Fruit fly (Drosophila melanogaster) whole organism, embryonic: ENCODE measurements around the gene CG13031.
A peak's percentile ranks its signal among the peaks of the same experiment; 100 is the strongest.

Experiments used
- Asciz ChIP-seq: fragments of 200-800 bp; sonication (Bioruptor generic); optimal IDR thresholded peaks from 2 replicates; lab custom pipeline; 2017; ENCODE audit warnings: missing biosample characterization, mild to moderate bottlenecking, missing genetic modification characterization, missing genetic modification reagents
- BEAF-32 ChIP-seq: fragments of 200-800 bp; sonication (Bioruptor generic); optimal IDR thresholded peaks from 3 replicates; lab custom pipeline; 2017; ENCODE audit warnings: missing biosample characterization, missing genetic modification characterization, mild to moderate bottlenecking, moderate library complexity, missing genetic modification reagents
- CG10979 ChIP-seq: fragments of 200-800 bp; sonication (Bioruptor generic); optimal IDR thresholded peaks from 2 replicates; lab custom pipeline; 2018; ENCODE audit warnings: missing biosample characterization, mild to moderate bottlenecking, missing genetic modification characterization, moderate library complexity
- CG12104 ChIP-seq: fragments of 200-800 bp; sonication (Bioruptor generic); optimal IDR thresholded peaks from 3 replicates; lab custom pipeline; 2016; ENCODE audit warnings: missing biosample characterization, missing genetic modification characterization
- CG13624 ChIP-seq: fragments of 200-800 bp; sonication (Bioruptor generic); optimal IDR thresholded peaks from 2 replicates; lab custom pipeline; 2016; ENCODE audit warnings: missing biosample characterization, missing genetic modification characterization
- CG1529 ChIP-seq: fragments of 200-800 bp; sonication (Bioruptor generic); optimal IDR thresholded peaks from 3 replicates; lab custom pipeline; 2018; ENCODE audit warnings: missing biosample characterization, missing genetic modification characterization
- CG17328 ChIP-seq: fragments of 200-800 bp; sonication (Bioruptor generic); IDR thresholded peaks from 2 replicates; pipeline ENCODE4 v1.3.6; 2022; ENCODE audit warnings: missing biosample characterization, missing genetic modification characterization
- CG30020 ChIP-seq: fragments of 200-800 bp; optimal IDR thresholded peaks from 2 replicates; lab custom pipeline; 2019; ENCODE audit warnings: missing biosample characterization, mild to moderate bottlenecking, missing genetic modification characterization, moderate library complexity
- CG30403 ChIP-seq: fragments of 200-800 bp; sonication (Bioruptor generic); optimal IDR thresholded peaks from 3 replicates; lab custom pipeline; 2016; ENCODE audit warnings: missing biosample characterization, missing genetic modification characterization
- CG31365 ChIP-seq: fragments of 200-800 bp; sonication (Bioruptor generic); optimal IDR thresholded peaks from 2 replicates; lab custom pipeline; 2018; ENCODE audit warnings: missing biosample characterization, mild to moderate bottlenecking, missing genetic modification characterization
- CG3847 ChIP-seq: fragments of 200-800 bp; sonication (Bioruptor generic); IDR thresholded peaks from 2 replicates; pipeline ENCODE4 v1.3.6; 2022; ENCODE audit warnings: missing biosample characterization, missing genetic modification characterization
- CG6791 ChIP-seq: fragments of 200-800 bp; sonication (Bioruptor generic); IDR thresholded peaks from 3 replicates; pipeline ENCODE4 v1.3.6; 2022; ENCODE audit warnings: missing biosample characterization, missing genetic modification characterization; ENCODE audit not compliant: partially characterized antibody
- CG8359 ChIP-seq: fragments of 200-800 bp; sonication (Bioruptor generic); optimal IDR thresholded peaks from 2 replicates; lab custom pipeline; 2017; ENCODE audit warnings: missing biosample characterization, mild to moderate bottlenecking, missing genetic modification characterization, borderline replicate concordance
- CG9876 ChIP-seq: fragments of 200-800 bp; sonication (Bioruptor generic); optimal IDR thresholded peaks from 2 replicates; lab custom pipeline; 2016; ENCODE audit warnings: missing biosample characterization, missing genetic modification characterization
- CHES-1-like ChIP-seq: fragments of 200-800 bp; sonication (Bioruptor generic); optimal IDR thresholded peaks from 2 replicates; lab custom pipeline; 2016; ENCODE audit warnings: missing biosample characterization, missing genetic modification characterization
- E2f1 ChIP-seq: fragments of 200-800 bp; sonication (Bioruptor generic); IDR thresholded peaks from 2 replicates; pipeline ENCODE4 v1.3.6; 2022; ENCODE audit warnings: missing biosample characterization, missing genetic modification characterization
- Hey ChIP-seq: fragments of 200-800 bp; sonication (Bioruptor generic); optimal IDR thresholded peaks from 3 replicates; lab custom pipeline; 2018; ENCODE audit warnings: missing biosample characterization, mild to moderate bottlenecking, missing genetic modification characterization
- Hmx ChIP-seq: fragments of 200-800 bp; sonication (Bioruptor generic); optimal IDR thresholded peaks from 2 replicates; lab custom pipeline; 2016; ENCODE audit warnings: missing biosample characterization, missing genetic modification characterization
- Jarid2 ChIP-seq: fragments of 200-800 bp; sonication (Bioruptor generic); optimal IDR thresholded peaks from 3 replicates; lab custom pipeline; 2017; ENCODE audit warnings: mild to moderate bottlenecking, missing biosample characterization, missing genetic modification reagents, missing genetic modification characterization
- Pdp1 ChIP-seq, 2 experiments: fragments of 200-800 bp; sonication (Bioruptor generic); optimal IDR thresholded peaks; 3 replicates each; lab custom pipeline; 2016; ENCODE audit warnings: missing biosample characterization in 2 of 2, missing genetic modification characterization in 2 of 2, mild to moderate bottlenecking in 1 of 2, moderate library complexity in 1 of 2
- Sin3A ChIP-seq: fragments of >200 bp; optimal IDR thresholded peaks from 2 replicates; lab custom pipeline; 2018
- Sox100B ChIP-seq: fragments of 200-800 bp; sonication (Bioruptor generic); optimal IDR thresholded peaks from 3 replicates; lab custom pipeline; 2018; ENCODE audit warnings: missing biosample characterization, mild to moderate bottlenecking, missing genetic modification characterization
- Ssrp ChIP-seq: fragments of 200-800 bp; sonication (Bioruptor generic); optimal IDR thresholded peaks from 2 replicates; lab custom pipeline; 2018; ENCODE audit warnings: missing biosample characterization, mild to moderate bottlenecking, missing genetic modification characterization, moderate library complexity
- bigmax ChIP-seq: fragments of 200-800 bp; sonication (Bioruptor generic); optimal IDR thresholded peaks from 2 replicates; lab custom pipeline; 2018; ENCODE audit warnings: missing biosample characterization, mild to moderate bottlenecking, missing genetic modification characterization
- br ChIP-seq: fragments of >200 bp; optimal IDR thresholded peaks from 2 replicates; lab custom pipeline; 2017
- caup ChIP-seq: fragments of 200-800 bp; sonication (Bioruptor generic); optimal IDR thresholded peaks from 3 replicates; lab custom pipeline; 2017; ENCODE audit warnings: missing biosample characterization, mild to moderate bottlenecking, missing genetic modification characterization, moderate library complexity; ENCODE audit not compliant: severe bottlenecking
- crp ChIP-seq, 2 experiments: fragments of 200-800 bp; sonication (Bioruptor generic); optimal IDR thresholded peaks; 2 replicates in 1 of 2; 3 replicates in 1 of 2; lab custom pipeline; 2017; ENCODE audit warnings: missing biosample characterization in 2 of 2, missing genetic modification characterization in 2 of 2, mild to moderate bottlenecking in 1 of 2, moderate library complexity in 1 of 2
- cwo ChIP-seq: fragments of 200-800 bp; sonication (Bioruptor generic); optimal IDR thresholded peaks from 3 replicates; lab custom pipeline; 2017; ENCODE audit warnings: missing biosample characterization, missing genetic modification characterization, mild to moderate bottlenecking, moderate library complexity, missing genetic modification reagents
- dmrt99B ChIP-seq: fragments of 200-800 bp; sonication (Bioruptor generic); optimal IDR thresholded peaks from 2 replicates; lab custom pipeline; 2018; ENCODE audit warnings: missing biosample characterization, mild to moderate bottlenecking, missing genetic modification characterization, moderate library complexity
- dysf ChIP-seq: fragments of 200-800 bp; sonication (Bioruptor generic); IDR thresholded peaks from 3 replicates; pipeline ENCODE4 v1.3.6; 2022; ENCODE audit warnings: missing biosample characterization, missing genetic modification characterization
- exex ChIP-seq: fragments of 200-800 bp; sonication (Bioruptor generic); optimal IDR thresholded peaks from 4 replicates; lab custom pipeline; 2018; ENCODE audit warnings: missing biosample characterization, mild to moderate bottlenecking, missing genetic modification characterization, moderate library complexity
- fd102C ChIP-seq: fragments of 200-800 bp; sonication (Bioruptor generic); optimal IDR thresholded peaks from 2 replicates; lab custom pipeline; 2018; ENCODE audit warnings: missing biosample characterization, mild to moderate bottlenecking, missing genetic modification characterization, moderate library complexity
- gsb-n ChIP-seq: fragments of 200-800 bp; sonication (Bioruptor generic); optimal IDR thresholded peaks from 3 replicates; lab custom pipeline; 2018; ENCODE audit warnings: missing biosample characterization, mild to moderate bottlenecking, missing genetic modification characterization
- ham ChIP-seq: fragments of 200-800 bp; sonication (Bioruptor generic); IDR thresholded peaks from 2 replicates; pipeline ENCODE4 v1.3.6; 2022; ENCODE audit warnings: missing biosample characterization, missing genetic modification characterization
- hb ChIP-seq: fragments of 200-800 bp; sonication (Bioruptor generic); IDR thresholded peaks from 3 replicates; pipeline ENCODE4 v1.3.6; 2022; ENCODE audit warnings: missing biosample characterization, missing genetic modification characterization; ENCODE audit not compliant: partially characterized antibody
- jumu ChIP-seq: fragments of 200-800 bp; sonication (Bioruptor generic); optimal IDR thresholded peaks from 3 replicates; lab custom pipeline; 2016; ENCODE audit warnings: missing biosample characterization, missing genetic modification characterization
- kay ChIP-seq: fragments of 200-800 bp; sonication (Bioruptor generic); optimal IDR thresholded peaks from 2 replicates; lab custom pipeline; 2016; ENCODE audit warnings: missing biosample characterization, missing genetic modification characterization
- klu ChIP-seq: fragments of 200-800 bp; sonication (Bioruptor generic); IDR thresholded peaks from 2 replicates; pipeline ENCODE4 v1.3.6; 2022; ENCODE audit warnings: missing biosample characterization, missing genetic modification characterization
- mirr ChIP-seq: fragments of 200-800 bp; sonication (Bioruptor generic); optimal IDR thresholded peaks from 3 replicates; lab custom pipeline; 2018; ENCODE audit warnings: missing biosample characterization, mild to moderate bottlenecking, missing genetic modification characterization
- nerfin-1 ChIP-seq: fragments of 200-800 bp; sonication (Bioruptor generic); optimal IDR thresholded peaks from 3 replicates; lab custom pipeline; 2019; ENCODE audit warnings: missing biosample characterization, mild to moderate bottlenecking, missing genetic modification characterization, moderate library complexity
- nom ChIP-seq: fragments of 200-800 bp; sonication (Bioruptor generic); optimal IDR thresholded peaks from 2 replicates; lab custom pipeline; 2017; ENCODE audit warnings: missing biosample characterization, missing genetic modification characterization, mild to moderate bottlenecking, moderate library complexity, missing genetic modification reagents
- onecut ChIP-seq: fragments of 200-800 bp; sonication (Bioruptor generic); IDR thresholded peaks from 2 replicates; pipeline ENCODE4 v1.3.6; 2022; ENCODE audit warnings: missing biosample characterization, missing genetic modification characterization
- org-1 ChIP-seq: fragments of 200-800 bp; sonication (Bioruptor generic); optimal IDR thresholded peaks from 2 replicates; lab custom pipeline; 2017; ENCODE audit warnings: missing biosample characterization, missing genetic modification characterization
- pum ChIP-seq: fragments of 200-800 bp; sonication (Bioruptor generic); optimal IDR thresholded peaks from 2 replicates; lab custom pipeline; 2016; ENCODE audit warnings: missing biosample characterization, missing genetic modification characterization
- ro ChIP-seq: fragments of 200-800 bp; sonication (Bioruptor generic); IDR thresholded peaks from 2 replicates; pipeline ENCODE4 v1.3.6; 2022; ENCODE audit warnings: missing biosample characterization, missing genetic modification characterization
- sd ChIP-seq: fragments of 200-800 bp; sonication (Bioruptor generic); optimal IDR thresholded peaks from 3 replicates; lab custom pipeline; 2018; ENCODE audit warnings: missing biosample characterization, mild to moderate bottlenecking, missing genetic modification characterization, moderate library complexity
- sim ChIP-seq: fragments of 200-800 bp; sonication (Bioruptor generic); IDR thresholded peaks from 2 replicates; pipeline ENCODE4 v1.3.6; 2022; ENCODE audit warnings: missing biosample characterization, missing genetic modification characterization
- slp2 ChIP-seq: fragments of 200-800 bp; sonication (Bioruptor generic); optimal IDR thresholded peaks from 2 replicates; lab custom pipeline; 2016; ENCODE audit warnings: missing biosample characterization, missing genetic modification characterization
- stwl ChIP-seq: fragments of 200-800 bp; sonication (Bioruptor generic); optimal IDR thresholded peaks from 3 replicates; lab custom pipeline; 2018; ENCODE audit warnings: missing biosample characterization, mild to moderate bottlenecking, missing genetic modification characterization, moderate library complexity
- tup ChIP-seq: fragments of 200-800 bp; sonication (Bioruptor generic); optimal IDR thresholded peaks from 2 replicates; lab custom pipeline; 2016; ENCODE audit warnings: missing biosample characterization, mild to moderate bottlenecking, missing genetic modification characterization, moderate library complexity
- wdn ChIP-seq: fragments of 200-800 bp; sonication (Bioruptor generic); IDR thresholded peaks from 2 replicates; pipeline ENCODE4 v1.3.6; 2022; ENCODE audit warnings: missing biosample characterization, missing genetic modification characterization

CG13031 gene

dm6 chr3L:16769866-16770265 lies 45.2 kb downstream of the CG13031 start (continued):
- TF ChIP-seq nom (GFP tag; lab: Kevin White, UChicago) (peak; percentile 74), CG1529 (GFP tag; lab: Kevin White, UChicago) (no peak), Pdp1 (GFP tag; optimal IDR thresholded peaks at IDR 0.05; lab: Kevin White, UChicago) (peak in 1 of 2 experiments; percentile 9), CG31365 (tag; lab: Kevin White, UChicago) (no peak), E2f1 (GFP tag; lab: Robert Waterston, UW) (no peak), wdn (GFP tag; lab: Robert Waterston, UW) (no peak), hb (GFP tag; lab: Robert Waterston, UW) (0 out of 3 replicates have a peak, but pooled peaks have one; percentile 24), CG13624 (no peak), bigmax (GFP tag; lab: Kevin White, UChicago) (no peak), klu (GFP tag; lab: Robert Waterston, UW) (no peak), ham (GFP tag; lab: Robert Waterston, UW) (no peak), ro (GFP tag; lab: Robert Waterston, UW) (no peak), CG30403 (no peak), gsb-n (no peak), onecut (GFP tag; lab: Robert Waterston, UW) (peak; percentile 73), br (lab: Kevin White, UChicago) (no peak), Sox100B (peak; percentile 26), BEAF-32 (GFP tag; lab: Kevin White, UChicago) (no peak), Jarid2 (GFP tag; lab: Kevin White, UChicago) (peak; percentile 35), fd102C (peak; percentile 46), CHES-1-like (GFP tag; lab: Kevin White, UChicago) (no peak), mirr (GFP tag; lab: Kevin White, UChicago) (peak; percentile 64), kay (no peak), Sin3A (lab: Kevin White, UChicago) (no peak), CG9876 (GFP tag; lab: Kevin White, UChicago) (no peak), sim (GFP tag; lab: Robert Waterston, UW) (no peak), Hmx (GFP tag; lab: Kevin White, UChicago) (no peak), nerfin-1 (peak; percentile 60), dysf (0 out of 3 replicates have a peak, but pooled peaks have one; percentile 34), CG3847 (GFP tag; lab: Robert Waterston, UW) (no peak), Asciz (peak; percentile 29), CG12104 (no peak), stwl (tag; lab: Kevin White, UChicago) (peak; percentile 24), caup (GFP tag; lab: Kevin White, UChicago) (peak; percentile 13), cwo (GFP tag; lab: Kevin White, UChicago) (no peak), CG30020 (no peak), jumu (GFP tag; lab: Kevin White, UChicago) (peak; percentile 3), crp (GFP tag; optimal IDR thresholded peaks at IDR 0.05; lab: Kevin White, UChicago) (no peak), slp2 (no peak), CG6791 (peak; percentile 42; the same call in 1 of the 3 replicates), dmrt99B (no peak), pum (GFP tag; lab: Kevin White, UChicago) (no peak), CG8359 (GFP tag; lab: Kevin White, UChicago) (peak; percentile 52), exex (tag; lab: Kevin White, UChicago) (no peak), CG10979 (tag; lab: Kevin White, UChicago) (peak; percentile 73), Hey (peak; percentile 48), Ssrp (tag; lab: Kevin White, UChicago) (no peak), CG17328 (GFP tag; lab: Robert Waterston, UW) (peak; percentile 45), tup (GFP tag; lab: Kevin White, UChicago) (no peak), org-1 (GFP tag; lab: Kevin White, UChicago) (peak; percentile 5), sd (tag; lab: Kevin White, UChicago) (no peak)
